Fruit fly (Drosophila melanogaster) S2 (cell line): Measurements from ENCODE around the gene CG6431.

Source experiments
- CG8478 ChIP-seq: fragments of >200 bp; optimal IDR thresholded peaks from 2 replicates; lab custom pipeline; 2018
- CTCF ChIP-seq, 2 experiments: fragments of >200 bp; optimal IDR thresholded peaks; 2 replicates each; lab custom pipeline; 2018

DNA sequence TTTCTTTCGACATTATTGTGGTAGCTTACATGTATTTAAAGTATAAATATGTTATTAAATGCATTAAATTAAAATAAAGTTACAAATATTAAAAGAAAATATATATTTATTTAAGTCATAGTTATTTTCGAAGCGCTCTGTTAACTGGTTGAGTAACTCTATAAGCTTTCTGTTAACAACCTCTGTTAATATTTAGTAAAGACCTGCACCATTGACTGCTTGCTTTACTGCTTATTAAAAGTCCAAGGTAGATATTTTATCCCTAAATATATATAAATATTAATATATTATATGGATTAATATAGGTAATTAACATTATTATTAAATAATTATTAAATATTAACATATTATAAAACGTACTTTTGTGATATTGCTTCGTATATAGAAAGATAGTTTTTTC, 2.5 kb upstream of the CG6431 start:
- TF ChIP-seq CTCF (optimal IDR thresholded peaks at IDR 0.05; lab: Kevin White, UChicago) (no peak), CG8478 (lab: Kevin White, UChicago) (no peak)
